Fruit fly (Drosophila melanogaster) Kc167 (cell line): Measurements from ENCODE around the gene Rbp9.

Source experiments
- h ChIP-seq: fragments of >200 bp; optimal IDR thresholded peaks from 3 replicates; lab custom pipeline; 2018; ENCODE audit warnings: missing external identifiers
- insv ChIP-seq: fragments of >200 bp; optimal IDR thresholded peaks from 3 replicates; lab custom pipeline; 2018; ENCODE audit warnings: missing external identifiers

DNA sequence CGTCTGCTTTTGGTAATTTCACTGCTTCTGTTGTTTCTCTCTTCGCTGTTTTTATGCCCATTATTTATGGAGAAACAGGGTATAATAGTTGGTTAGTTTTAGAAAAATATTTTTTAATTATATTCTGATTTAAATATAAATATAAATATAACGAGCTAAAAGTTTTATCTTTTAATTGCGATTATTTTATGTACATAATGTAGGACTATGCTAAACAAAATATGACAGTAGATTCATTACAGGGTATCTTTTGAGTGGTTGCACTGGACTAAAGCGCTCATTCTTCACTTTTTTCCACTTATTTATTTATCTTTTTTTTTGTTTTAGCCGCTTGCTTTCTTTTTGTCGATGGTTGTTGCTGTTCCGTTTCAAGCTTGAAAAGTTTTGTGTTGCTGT lies 49.5 kb upstream of the Rbp9 start:
- no peak for TF ChIP-seq h
- no peak for TF ChIP-seq insv
